Worm (Caenorhabditis elegans): Measurements from ENCODE around the gene oatr-1.

DNA sequence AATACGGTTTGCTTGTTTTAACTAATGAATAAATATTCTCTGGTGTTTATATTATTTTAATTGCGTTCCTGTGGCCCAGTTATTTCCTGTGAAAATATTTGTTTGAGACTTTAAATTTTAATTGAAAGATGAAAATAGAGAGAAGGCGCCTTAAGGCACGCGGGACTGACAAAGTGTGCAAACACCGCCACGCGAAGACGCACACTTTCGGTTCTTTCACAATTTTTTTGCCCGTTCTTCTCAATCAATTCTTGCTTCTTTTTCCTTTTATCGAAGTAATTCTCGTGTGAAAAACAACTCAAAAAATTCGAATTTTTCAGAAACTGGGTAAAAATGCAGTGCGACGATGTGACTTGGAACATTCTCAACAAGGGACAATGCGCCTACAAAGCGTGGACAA, 16.9 kb downstream of the oatr-1 start, which contains the start of gene C16A3.6:
- TF ChIP-seq unc-39 (tag; optimal IDR thresholded peaks at IDR 0.05): no peak
- no peak for TF ChIP-seq ceh-43 (GFP tag; optimal IDR thresholded peaks at IDR 0.05)
- TF ChIP-seq ceh-39 (tag; optimal IDR thresholded peaks at IDR 0.05): no peak
- TF ChIP-seq unc-62 (GFP tag; optimal IDR thresholded peaks at IDR 0.05): no peak
- no peak for TF ChIP-seq nhr-237 (tag; optimal IDR thresholded peaks at IDR 0.05)
- TF ChIP-seq lsy-2 (tag; optimal IDR thresholded peaks at IDR 0.05): peak; percentile 37
- TF ChIP-seq lin-32 (GFP tag; optimal IDR thresholded peaks at IDR 0.05): no peak
- TF ChIP-seq nhr-76 (tag; optimal IDR thresholded peaks at IDR 0.05): no peak
- no peak for TF ChIP-seq elt-1 (tag; optimal IDR thresholded peaks at IDR 0.05; ENCODE audit: borderline replicate concordance, insufficient read depth)
- no peak for TF ChIP-seq mep-1 (tag; optimal IDR thresholded peaks at IDR 0.05)
- no peak for TF ChIP-seq flh-1 (GFP tag; optimal IDR thresholded peaks at IDR 0.05)
- TF ChIP-seq snpc-4 (tag; optimal IDR thresholded peaks at IDR 0.05): no peak
- TF ChIP-seq drap-1 (GFP tag; optimal IDR thresholded peaks at IDR 0.05): no peak
